Worm (Caenorhabditis elegans): Measurements from ENCODE around the gene cpg-18.
A peak's percentile ranks its signal among the peaks of the same experiment; 100 is the strongest.

DNA sequence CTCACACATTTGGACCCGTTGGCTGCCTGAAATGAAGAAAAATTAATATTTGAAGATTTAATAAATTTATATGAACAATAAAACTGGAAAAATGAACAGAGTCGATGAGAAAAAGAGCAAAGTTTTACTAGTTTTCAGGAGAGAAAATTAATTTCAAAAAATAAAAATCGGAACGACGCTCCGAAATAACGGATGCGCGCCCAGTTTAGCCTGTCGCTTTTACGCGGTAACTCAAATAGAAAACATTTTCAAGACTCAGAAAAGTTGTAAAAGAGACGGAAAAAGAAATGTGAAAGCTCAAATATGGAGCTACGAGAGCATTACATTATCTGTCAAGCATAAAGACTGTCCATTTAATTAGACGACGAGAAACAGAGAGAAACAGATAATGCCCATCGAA lies 31.4 kb upstream of the cpg-18 start, which contains the start of the genes C55C3.73 and perm-5:
- TF ChIP-seq rec-8 (tag; optimal IDR thresholded peaks at IDR 0.05) (no peak), pha-4 (tag; optimal IDR thresholded peaks at IDR 0.05) (no peak), sea-2 (GFP tag; IDR thresholded peaks at IDR 0.05) (no peak), attf-3 (GFP tag; conservative IDR thresholded peaks at IDR 0.05) (peak; percentile 85), egl-18 (GFP tag; IDR thresholded peaks at IDR 0.05) (no peak), madf-10 (tag; optimal IDR thresholded peaks at IDR 0.05) (no peak), F57A8.1 (GFP tag; optimal IDR thresholded peaks at IDR 0.05) (no peak), unc-130 (GFP tag; optimal IDR thresholded peaks at IDR 0.05) (no peak), nfya-2 (GFP tag; IDR thresholded peaks at IDR 0.05) (no peak), mxl-1 (tag; optimal IDR thresholded peaks at IDR 0.05) (no peak), die-1 (tag; optimal IDR thresholded peaks at IDR 0.05) (no peak), Y67H2A.10 (GFP tag; conservative IDR thresholded peaks at IDR 0.05) (no peak), mel-28 (tag; optimal IDR thresholded peaks at IDR 0.05; ENCODE audit: borderline replicate concordance) (no peak)
